Fruit fly (Drosophila melanogaster) whole organism, adult: ENCODE results near the gene CG14770.

ENCODE experiments used
- CG12768 ChIP-seq: fragments of 200-800 bp; sonication (Bioruptor generic); optimal IDR thresholded peaks from 2 replicates; lab custom pipeline; 2017; ENCODE audit warnings: missing biosample characterization, missing genetic modification characterization, mild to moderate bottlenecking, moderate library complexity, missing genetic modification reagents
- CG14711 ChIP-seq: fragments of 200-800 bp; sonication (Bioruptor generic); optimal IDR thresholded peaks from 2 replicates; lab custom pipeline; 2018; ENCODE audit warnings: missing biosample characterization, mild to moderate bottlenecking, missing genetic modification characterization, moderate library complexity
- CG7101 ChIP-seq: fragments of 200-800 bp; sonication (Bioruptor generic); optimal IDR thresholded peaks from 2 replicates; lab custom pipeline; 2018; ENCODE audit warnings: missing biosample characterization, mild to moderate bottlenecking, missing genetic modification characterization, moderate library complexity
- Hr96 ChIP-seq: fragments of 200-800 bp; sonication (Bioruptor generic); optimal IDR thresholded peaks from 2 replicates; lab custom pipeline; 2016; ENCODE audit warnings: missing biosample characterization, missing genetic modification characterization
- Mnt ChIP-seq: fragments of 200-800 bp; sonication (Bioruptor generic); optimal IDR thresholded peaks from 2 replicates; lab custom pipeline; 2016; ENCODE audit warnings: missing biosample characterization, mild to moderate bottlenecking, missing genetic modification characterization
- cic ChIP-seq: fragments of 200-800 bp; sonication (Bioruptor generic); optimal IDR thresholded peaks from 2 replicates; lab custom pipeline; 2017; ENCODE audit warnings: missing biosample characterization, mild to moderate bottlenecking, missing genetic modification characterization, moderate library complexity
- tj ChIP-seq: fragments of 200-800 bp; sonication (Bioruptor generic); optimal IDR thresholded peaks from 3 replicates; lab custom pipeline; 2017; ENCODE audit warnings: missing biosample characterization, mild to moderate bottlenecking, missing genetic modification characterization, moderate library complexity

dm6 chrX:1357501-1357900 lies 11.5 kb upstream of the CG14770 start, which contains the start of gene png:
- TF ChIP-seq Hr96 (GFP tag; lab: Kevin White, UChicago) (no peak), CG14711 (tag; lab: Kevin White, UChicago) (no peak), tj (GFP tag; lab: Kevin White, UChicago) (no peak), CG7101 (tag; lab: Kevin White, UChicago) (no peak), cic (GFP tag; lab: Kevin White, UChicago) (no peak), Mnt (no peak), CG12768 (GFP tag; lab: Kevin White, UChicago) (no peak)
